Fruit fly (Drosophila melanogaster): ENCODE results near the gene Noc1.

Noc1 gene

DNA sequence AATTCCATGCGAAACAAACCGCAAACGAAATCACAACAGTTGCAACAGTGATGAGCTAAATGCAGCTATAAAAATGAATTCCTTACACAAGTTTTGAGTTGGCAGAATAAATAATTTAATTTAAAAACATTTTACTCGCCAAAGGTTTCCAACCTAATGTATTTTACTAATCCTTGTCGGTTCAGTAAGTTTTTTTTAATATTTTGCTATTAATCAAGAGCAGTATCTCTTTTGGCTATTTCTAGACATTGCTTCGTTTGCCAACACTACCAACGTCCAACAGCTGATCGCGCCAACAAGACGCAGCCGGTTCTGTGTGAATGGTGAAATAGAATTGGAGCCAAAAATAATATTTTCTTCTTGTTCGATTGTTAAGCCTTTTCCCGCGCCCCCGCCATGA is 9.9 kb upstream of the Noc1 start, which contains the start of the genes CG32075, CG45101 and SuUR (continued):
- TF ChIP-seq CG7357 (GFP tag; IDR thresholded peaks at IDR 0.05) (peak; percentile 64; the same call in 1 of the 3 replicates), CHES-1-like (GFP tag; optimal IDR thresholded peaks at IDR 0.05) (peak; percentile 92), CG13775 (GFP tag; optimal IDR thresholded peaks at IDR 0.05) (peak; percentile 93), Myb (GFP tag; optimal IDR thresholded peaks at IDR 0.05) (peak; percentile 75), ap (GFP tag; IDR thresholded peaks at IDR 0.05) (peak; percentile 83), Sin3A (optimal IDR thresholded peaks at IDR 0.05) (peak; percentile 75), grau (tag; optimal IDR thresholded peaks at IDR 0.05) (peak; percentile 88), ci (GFP tag; IDR thresholded peaks at IDR 0.05) (peak; percentile 87; the same call in 2 of the 3 replicates), crp (GFP tag; optimal IDR thresholded peaks at IDR 0.05) (peak; percentile 97 to 99), p53 (GFP tag; optimal IDR thresholded peaks at IDR 0.05) (peak; percentile 71), MTF-1 (GFP tag; optimal IDR thresholded peaks at IDR 0.05; ENCODE audit: borderline replicate concordance) (no peak), ac (GFP tag; optimal IDR thresholded peaks at IDR 0.05) (peak; percentile 38), nau (GFP tag; optimal IDR thresholded peaks at IDR 0.05) (peak; percentile 75), Scr (GFP tag; IDR thresholded peaks at IDR 0.05; ENCODE audit: partially characterized antibody) (no peak), ttk (GFP tag; IDR thresholded peaks at IDR 0.05) (peak; percentile 81), Ptx1 (GFP tag; IDR thresholded peaks at IDR 0.05) (peak; percentile 94), CG2678 (tag; optimal IDR thresholded peaks at IDR 0.05) (peak; percentile 87), ken (GFP tag; IDR thresholded peaks at IDR 0.05) (peak; percentile 89), inv (GFP tag; IDR thresholded peaks at IDR 0.05; ENCODE audit: partially characterized antibody) (no peak), CG14014 (GFP tag; IDR thresholded peaks at IDR 0.05) (peak; percentile 87), CG2116 (GFP tag; optimal IDR thresholded peaks at IDR 0.05) (peak; percentile 67), CG12155 (GFP tag; optimal IDR thresholded peaks at IDR 0.05) (peak; percentile 89), Side (GFP tag; optimal IDR thresholded peaks at IDR 0.05) (peak; percentile 86), dm (GFP tag; optimal IDR thresholded peaks at IDR 0.05) (peak; percentile 84), CG2129 (GFP tag; IDR thresholded peaks at IDR 0.05; ENCODE audit: partially characterized antibody) (no peak), sima (GFP tag; optimal IDR thresholded peaks at IDR 0.05) (peak; percentile 56), zen2 (GFP tag; IDR thresholded peaks at IDR 0.05; ENCODE audit: partially characterized antibody) (no peak), Mes4 (GFP tag; optimal IDR thresholded peaks at IDR 0.05) (peak; percentile 75), Spps (tag; optimal IDR thresholded peaks at IDR 0.05) (peak; percentile 76), CG9727 (GFP tag; optimal IDR thresholded peaks at IDR 0.05) (peak; percentile 85), CG31388 (GFP tag; optimal IDR thresholded peaks at IDR 0.05) (peak; percentile 39), CG17186 (GFP tag; optimal IDR thresholded peaks at IDR 0.05) (peak; percentile 55), toy (GFP tag; IDR thresholded peaks at IDR 0.05) (no peak), yki (optimal IDR thresholded peaks at IDR 0.05) (no peak), Ravus (GFP tag; IDR thresholded peaks at IDR 0.05) (peak; percentile 58), CG9437 (GFP tag; optimal IDR thresholded peaks at IDR 0.05) (peak; percentile 69), grn (GFP tag; optimal IDR thresholded peaks at IDR 0.05) (peak; percentile 24), CG14710 (tag; optimal IDR thresholded peaks at IDR 0.05) (peak; percentile 63), Stat92E (GFP tag; optimal IDR thresholded peaks at IDR 0.05) (peak in 1 of 3 experiments; percentile 76), E2f1 (GFP tag; IDR thresholded peaks at IDR 0.05) (peak; percentile 90), gfzf (GFP tag; optimal IDR thresholded peaks at IDR 0.05) (peak; percentile 5), Asciz (GFP tag; optimal IDR thresholded peaks at IDR 0.05) (peak; percentile 62), CG7372 (GFP tag; IDR thresholded peaks at IDR 0.05) (peak; percentile 80), Dbx (GFP tag; IDR thresholded peaks at IDR 0.05) (peak; percentile 91), tll (GFP tag; optimal IDR thresholded peaks at IDR 0.05) (peak in 1 of 2 experiments; percentile 30), CG15514 (GFP tag; optimal IDR thresholded peaks at IDR 0.05) (peak; percentile 78), Rfx (GFP tag; IDR thresholded peaks at IDR 0.05) (peak; percentile 92), CG10267 (tag; optimal IDR thresholded peaks at IDR 0.05) (peak; percentile 96), nom (GFP tag; optimal IDR thresholded peaks at IDR 0.05) (peak; percentile 42), CG9797 (GFP tag; optimal IDR thresholded peaks at IDR 0.05) (peak; percentile 23)
